Worm (Caenorhabditis elegans) whole organism, L4/young adult: ENCODE measurements around the gene srh-136.

ENCODE experiments used
- W03F9.2 ChIP-seq: fragments of 150-350 bp; optimal IDR thresholded peaks from 2 replicates; lab custom pipeline; 2014; ENCODE audit warnings: missing biosample characterization, missing genetic modification characterization
- dao-5 ChIP-seq: sonication (generic microtip); optimal IDR thresholded peaks from 2 replicates; lab custom pipeline; 2016; ENCODE audit warnings: missing genotype, missing genetic modification characterization, moderate library complexity, missing compliant biosample characterization
- him-1 ChIP-seq: sonication (generic microtip); optimal IDR thresholded peaks from 2 replicates; lab custom pipeline; 2016; ENCODE audit warnings: missing genotype, missing genetic modification reagents, missing genetic modification characterization, missing compliant biosample characterization

srh-136 gene

ce11 chrV:16505828-16506227 lies 8.4 kb upstream of the srh-136 start, which contains the start of gene nhr-54:
Gene nhr-54 (minus strand): TSS chrV:16505928.
- no peak for TF ChIP-seq dao-5 (tag; lab: Kevin White, UChicago)
- no peak for TF ChIP-seq him-1 (tag; lab: Kevin White, UChicago)
- TF ChIP-seq W03F9.2 (tag; lab: Kevin White, UChicago): no peak

ce11 chrV:16503164-16503563 lies 5.8 kb upstream of the srh-136 start, which contains the start of gene F36D3.14:
Gene F36D3.14 (minus strand): TSS chrV:16503264.
- TF ChIP-seq W03F9.2 (tag; lab: Kevin White, UChicago) (no peak), dao-5 (tag; lab: Kevin White, UChicago) (no peak), him-1 (tag; lab: Kevin White, UChicago) (no peak)

- no peak for TF ChIP-seq him-1 (tag; lab: Kevin White, UChicago)
Measured at ce11 chrV:16499006-16499405, 1.6 kb upstream of the srh-136 start, which contains the start of gene F36D3.1. Gene F36D3.1 (plus strand): TSS chrV:16499352.

ce11 chrV:16494359-16494758 lies 3.0 kb downstream of the srh-136 start, which contains the start of gene comt-2:
Gene comt-2 (minus strand): TSS chrV:16494489.
- TF ChIP-seq him-1 (tag; lab: Kevin White, UChicago) (no peak), dao-5 (tag; lab: Kevin White, UChicago) (no peak), W03F9.2 (tag; lab: Kevin White, UChicago) (no peak)

ce11 chrV:16488172-16488571 lies 9.2 kb downstream of the srh-136 start, which contains the start of gene sqst-4:
Gene sqst-4 (plus strand): TSS chrV:16488472.
- TF ChIP-seq him-1 (tag; lab: Kevin White, UChicago) (no peak), dao-5 (tag; lab: Kevin White, UChicago) (no peak), W03F9.2 (tag; lab: Kevin White, UChicago) (no peak)

- TF ChIP-seq him-1 (tag; lab: Kevin White, UChicago) (no peak), dao-5 (tag; lab: Kevin White, UChicago) (no peak), W03F9.2 (tag; lab: Kevin White, UChicago) (no peak)
Measured at ce11 chrV:16487474-16487873, 9.9 kb downstream of the srh-136 start, which contains the start of gene Y32B12A.5. Gene Y32B12A.5 (minus strand): TSS chrV:16487574.

ce11 chrV:16483681-16484080 lies 13.7 kb downstream of the srh-136 start, which contains the start of gene srh-139:
Gene srh-139 (plus strand): TSS chrV:16483981.
- no peak for TF ChIP-seq him-1 (tag; lab: Kevin White, UChicago)
- TF ChIP-seq dao-5 (tag; lab: Kevin White, UChicago): no peak
- no peak for TF ChIP-seq W03F9.2 (tag; lab: Kevin White, UChicago)

ce11 chrV:16483044-16483443 lies 14.4 kb downstream of the srh-136 start, which contains the start of gene F57E7.2:
Gene F57E7.2 (minus strand): TSS chrV:16483144.
- TF ChIP-seq W03F9.2 (tag; lab: Kevin White, UChicago): no peak
- no peak for TF ChIP-seq him-1 (tag; lab: Kevin White, UChicago)
- no peak for TF ChIP-seq dao-5 (tag; lab: Kevin White, UChicago)

ce11 chrV:16480919-16481630 lies 16.3 kb downstream of the srh-136 start, which contains the start of the genes F57E7.4 and spig-6:
Gene F57E7.4 (minus strand): TSS chrV:16481019.
Gene spig-6 (plus strand): TSS chrV:16481580.
- TF ChIP-seq W03F9.2 (tag; lab: Kevin White, UChicago): no peak

ce11 chrV:16479275-16479674 lies 18.1 kb downstream of the srh-136 start, which contains the start of gene T08G3.11:
Gene T08G3.11 (minus strand): TSS chrV:16479375.
- TF ChIP-seq him-1 (tag; lab: Kevin White, UChicago) (no peak), W03F9.2 (tag; lab: Kevin White, UChicago) (no peak), dao-5 (tag; lab: Kevin White, UChicago) (no peak)

- TF ChIP-seq him-1 (tag; lab: Kevin White, UChicago) (no peak), dao-5 (tag; lab: Kevin White, UChicago) (no peak), W03F9.2 (tag; lab: Kevin White, UChicago) (no peak)
Measured at ce11 chrV:16471995-16472563, 25.3 kb downstream of the srh-136 start, which contains the start of gene srw-35. Gene srw-35 (plus strand): TSS chrV:16472513.

- TF ChIP-seq W03F9.2 (tag; lab: Kevin White, UChicago): no peak
- no peak for TF ChIP-seq dao-5 (tag; lab: Kevin White, UChicago)
- no peak for TF ChIP-seq him-1 (tag; lab: Kevin White, UChicago)
Measured at ce11 chrV:16470916-16471315, 26.5 kb downstream of the srh-136 start, which contains the start of gene srh-138. Gene srh-138 (minus strand): TSS chrV:16471016.

- TF ChIP-seq W03F9.2 (tag; lab: Kevin White, UChicago) (no peak), him-1 (tag; lab: Kevin White, UChicago) (no peak), dao-5 (tag; lab: Kevin White, UChicago) (no peak)
Measured at ce11 chrV:16467840-16468239, 29.6 kb downstream of the srh-136 start, which contains the start of gene sru-44. Gene sru-44 (minus strand): TSS chrV:16467940.
